Worm (Caenorhabditis elegans): ENCODE measurements around the gene W06B4.2.

ce11 chrII:4490729-4491128, 22.8 kb downstream of the W06B4.2 start, which contains the start of gene T05C1.5:
- TF ChIP-seq F52B5.7 (tag; optimal IDR thresholded peaks at IDR 0.05) (no peak), pha-4 (tag; optimal IDR thresholded peaks at IDR 0.05) (no peak), madf-8 (GFP tag; conservative IDR thresholded peaks at IDR 0.05) (no peak), F57C9.4 (tag; optimal IDR thresholded peaks at IDR 0.05) (no peak), him-1 (tag; optimal IDR thresholded peaks at IDR 0.05) (no peak), attf-5 (GFP tag; optimal IDR thresholded peaks at IDR 0.05) (no peak)

All from whole organism, young adult.